Fruit fly (Drosophila melanogaster) S2 (cell line): Measurements from ENCODE around the gene CG31183.
"Not testable (repeated sequence)": the region's sequence is repeated elsewhere in the genome, so short reads cannot be mapped to it uniquely, and the experiment has no call there.

Experiments used
- CG8478 ChIP-seq: fragments of >200 bp; optimal IDR thresholded peaks from 2 replicates; lab custom pipeline; 2018
- CTCF ChIP-seq, 2 experiments: fragments of >200 bp; optimal IDR thresholded peaks; 2 replicates each; lab custom pipeline; 2018

CG31183 gene

dm6 chr3R:15875611-15876010 lies at the start of gene CG31183:
TSS of gene CG31183 (minus strand) at chr3R:15875939.
- TF ChIP-seq CG8478 (no peak), CTCF (optimal IDR thresholded peaks at IDR 0.05; lab: Kevin White, UChicago) (no peak)

dm6 chr3R:15925329-15925728 lies 49.6 kb upstream of the CG31183 start, which contains the start of gene CG34276:
TSS of gene CG34276 (plus strand) at chr3R:15925629.
- no peak for TF ChIP-seq CG8478

- TF ChIP-seq CG8478 = no peak
- no peak for TF ChIP-seq CTCF (optimal IDR thresholded peaks at IDR 0.05; lab: Kevin White, UChicago)
These were observed 47.2 kb upstream of the CG31183 start for dm6 chr3R:15922622-15923574.

- no peak for TF ChIP-seq CG8478
- no peak for TF ChIP-seq CTCF (optimal IDR thresholded peaks at IDR 0.05; lab: Kevin White, UChicago)
These were observed 46.0 kb upstream of the CG31183 start for dm6 chr3R:15921747-15922146.

dm6 chr3R:15920751-15921156 lies 45.0 kb upstream of the CG31183 start, which contains the start of gene Fbxl7:
TSS of gene Fbxl7 (plus strand) at chr3R:15920898.
- no peak for TF ChIP-seq CG8478
- TF ChIP-seq CTCF (optimal IDR thresholded peaks at IDR 0.05; lab: Kevin White, UChicago) = no peak

dm6 chr3R:15920229-15920533 lies 44.4 kb upstream of the CG31183 start:
- TF ChIP-seq CG8478 (no peak), CTCF (optimal IDR thresholded peaks at IDR 0.05; lab: Kevin White, UChicago) (no peak)

dm6 chr3R:15919367-15920228 lies 43.9 kb upstream of the CG31183 start:
- TF ChIP-seq CTCF (optimal IDR thresholded peaks at IDR 0.05; lab: Kevin White, UChicago) (no peak), CG8478 (no peak)

- TF ChIP-seq CTCF (optimal IDR thresholded peaks at IDR 0.05; lab: Kevin White, UChicago) (no peak), CG8478 (no peak)
These were observed 42.2 kb upstream of the CG31183 start, which contains the start of gene CG45105 for dm6 chr3R:15917907-15918306. TSS of gene CG45105 (minus strand) at chr3R:15918007.

dm6 chr3R:15913231-15913630 lies 37.5 kb upstream of the CG31183 start:
- peak in 1 of 2 experiments; percentile 42 for TF ChIP-seq CTCF (optimal IDR thresholded peaks at IDR 0.05; lab: Kevin White, UChicago)
- no peak for TF ChIP-seq CG8478

dm6 chr3R:15908098-15908497 lies 32.4 kb upstream of the CG31183 start, which contains the start of gene EndoU:
TSS of gene EndoU (plus strand) at chr3R:15908398.
- TF ChIP-seq CG8478; CTCF (optimal IDR thresholded peaks at IDR 0.05; lab: Kevin White, UChicago): not testable (repeated sequence)

- not testable (repeated sequence) for TF ChIP-seq CG8478; CTCF (optimal IDR thresholded peaks at IDR 0.05; lab: Kevin White, UChicago)
These were observed 28.8 kb upstream of the CG31183 start, which contains the start of gene glob1 for dm6 chr3R:15904543-15904942. TSS of gene glob1 (minus strand) at chr3R:15904643.

- TF ChIP-seq CG8478 (no peak), CTCF (optimal IDR thresholded peaks at IDR 0.05; lab: Kevin White, UChicago) (no peak)
These were observed 23.9 kb upstream of the CG31183 start for dm6 chr3R:15899650-15900049.

dm6 chr3R:15898302-15898701 lies 22.6 kb upstream of the CG31183 start:
- TF ChIP-seq CG8478 = no peak
- no peak for TF ChIP-seq CTCF (optimal IDR thresholded peaks at IDR 0.05; lab: Kevin White, UChicago)

dm6 chr3R:15895978-15896377 lies 20.2 kb upstream of the CG31183 start, which contains the start of gene CG14877:
TSS of gene CG14877 (minus strand) at chr3R:15896078.
- TF ChIP-seq CTCF (optimal IDR thresholded peaks at IDR 0.05; lab: Kevin White, UChicago) = no peak
- no peak for TF ChIP-seq CG8478

dm6 chr3R:15891188-15891820 lies 15.6 kb upstream of the CG31183 start:
- TF ChIP-seq CTCF (optimal IDR thresholded peaks at IDR 0.05; lab: Kevin White, UChicago) (no peak), CG8478 (no peak)
